Fruit fly (Drosophila melanogaster) S2 (cell line): ENCODE data around the gene Eip93F.

Experiments used
- CG8478 ChIP-seq: fragments of >200 bp; optimal IDR thresholded peaks from 2 replicates; lab custom pipeline; 2018
- CTCF ChIP-seq, 2 experiments: fragments of >200 bp; optimal IDR thresholded peaks; 2 replicates each; lab custom pipeline; 2018

DNA sequence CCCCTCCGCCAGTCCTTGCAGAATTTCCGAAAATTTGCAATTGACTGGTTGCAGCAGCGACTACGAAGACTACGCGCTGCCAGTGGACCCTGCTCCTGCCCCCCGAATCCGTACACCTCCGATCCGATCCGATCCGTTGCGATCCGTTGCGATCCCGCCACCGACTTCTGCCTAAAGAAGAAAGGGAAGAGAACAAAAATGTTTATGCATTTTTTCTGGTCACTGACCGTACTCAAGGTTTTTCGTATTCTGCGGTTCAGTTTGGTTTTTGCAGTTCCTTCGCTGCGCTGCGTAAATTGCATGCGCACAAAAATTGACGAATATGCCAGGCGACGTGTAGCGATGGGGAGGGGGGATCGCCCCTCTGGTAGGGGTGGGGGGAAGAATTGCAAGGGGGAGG, 26.7 kb upstream of the Eip93F start:
- TF ChIP-seq CG8478 (lab: Kevin White, UChicago) (no peak), CTCF (optimal IDR thresholded peaks at IDR 0.05; lab: Kevin White, UChicago) (no peak)
